Worm (Caenorhabditis elegans): ENCODE results near the gene pals-40.

pals-40 gene

DNA sequence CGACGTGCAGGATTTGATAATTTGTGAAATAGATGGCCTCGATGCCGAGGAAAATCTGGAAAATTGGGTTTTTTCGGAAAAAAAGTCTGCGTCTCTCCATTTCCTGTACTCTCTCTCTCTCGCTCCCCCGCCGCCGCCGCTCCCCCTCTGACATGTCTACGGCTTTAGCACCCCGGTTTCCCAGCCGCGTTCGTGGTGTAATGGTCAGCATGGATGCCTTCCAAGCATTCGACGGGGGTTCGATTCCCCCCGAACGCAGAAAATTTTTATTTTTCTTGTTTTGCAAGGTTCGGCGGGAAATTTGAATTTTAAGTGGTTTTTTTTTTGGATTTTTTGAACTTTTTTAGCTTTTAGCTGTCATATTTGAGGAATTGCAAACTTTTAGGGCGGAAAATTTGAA is 46.5 kb upstream of the pals-40 start (continued):
- TF ChIP-seq fos-1 (tag; optimal IDR thresholded peaks at IDR 0.05) = no peak
- no peak for TF ChIP-seq nhr-76 (tag; optimal IDR thresholded peaks at IDR 0.05)
- peak; percentile 80 for TF ChIP-seq ceh-20 (GFP tag; IDR thresholded peaks at IDR 0.05)
- no peak for TF ChIP-seq lin-29 (GFP tag; IDR thresholded peaks at IDR 0.05)
- TF ChIP-seq snpc-1.2 (GFP tag; IDR thresholded peaks at IDR 0.05) = peak; percentile 84
- TF ChIP-seq Y75B8A.6 (GFP tag; IDR thresholded peaks at IDR 0.05) = peak; percentile 84
- TF ChIP-seq snpc-4 (tag; optimal IDR thresholded peaks at IDR 0.05) = no peak
- peak; percentile 77; the same call in 1 of the 2 replicates for TF ChIP-seq dmd-8 (GFP tag; IDR thresholded peaks at IDR 0.05)
- no peak for TF ChIP-seq ama-1 (optimal IDR thresholded peaks at IDR 0.05)
- TF ChIP-seq madf-9 (GFP tag; conservative IDR thresholded peaks at IDR 0.05) = peak; percentile 88
- peak; percentile 43 for TF ChIP-seq F49E8.2 (tag; optimal IDR thresholded peaks at IDR 0.05; ENCODE audit: borderline replicate concordance)
- peak; percentile 21 for TF ChIP-seq Y5F2A.4 (GFP tag; optimal IDR thresholded peaks at IDR 0.05)
- TF ChIP-seq ces-1 (GFP tag; optimal IDR thresholded peaks at IDR 0.05) = no peak
- peak; percentile 70 for TF ChIP-seq rbr-2 (tag; optimal IDR thresholded peaks at IDR 0.05)
- TF ChIP-seq nhr-25 (tag; optimal IDR thresholded peaks at IDR 0.05; ENCODE audit: borderline replicate concordance, insufficient read depth) = no peak
- TF ChIP-seq D1046.2 (GFP tag; IDR thresholded peaks at IDR 0.05) = peak; percentile 87; the same call in 1 of the 2 replicates
- TF ChIP-seq ceh-44 (GFP tag; IDR thresholded peaks at IDR 0.05) = peak; percentile 82; the same call in 1 of the 2 replicates
- peak; percentile 68; the same call in 1 of the 2 replicates for TF ChIP-seq F26F4.8 (GFP tag; conservative IDR thresholded peaks at IDR 0.05)
- peak; percentile 60 for TF ChIP-seq dpl-1 (GFP tag; optimal IDR thresholded peaks at IDR 0.05)
- peak; percentile 78 for TF ChIP-seq duxl-1 (tag; optimal IDR thresholded peaks at IDR 0.05; ENCODE audit: poor library complexity)
- TF ChIP-seq F10B5.3 (tag; optimal IDR thresholded peaks at IDR 0.05) = no peak
- peak; percentile 85; the same call in 1 of the 2 replicates for TF ChIP-seq nhr-41 (GFP tag; IDR thresholded peaks at IDR 0.05)
- peak; percentile 90 for TF ChIP-seq set-16 (GFP tag; IDR thresholded peaks at IDR 0.05)
- peak; percentile 19 for TF ChIP-seq T20F7.1 (GFP tag; optimal IDR thresholded peaks at IDR 0.05)
- TF ChIP-seq hif-1 (tag; optimal IDR thresholded peaks at IDR 0.05) = peak in 1 of 2 experiments; percentile 59
- peak; percentile 45 for TF ChIP-seq F37D6.2 (tag; optimal IDR thresholded peaks at IDR 0.05)
- peak; percentile 52 for TF ChIP-seq sdz-12 (GFP tag; optimal IDR thresholded peaks at IDR 0.05)
- peak; percentile 91 for TF ChIP-seq hmg-1.1 (GFP tag; IDR thresholded peaks at IDR 0.05)
- no peak for TF ChIP-seq unc-39 (tag; optimal IDR thresholded peaks at IDR 0.05)
- TF ChIP-seq mdt-29 (GFP tag; IDR thresholded peaks at IDR 0.05) = peak; percentile 73
- TF ChIP-seq ctbp-1 (GFP tag; IDR thresholded peaks at IDR 0.05) = peak; percentile 76
- TF ChIP-seq dmd-9 (GFP tag; IDR thresholded peaks at IDR 0.05) = peak; percentile 81
- peak; percentile 77 for TF ChIP-seq nhr-111 (GFP tag; optimal IDR thresholded peaks at IDR 0.05)
- peak; percentile 52 for TF ChIP-seq hlh-11 (tag; optimal IDR thresholded peaks at IDR 0.05)
- peak; percentile 94 for TF ChIP-seq lin-13 (GFP tag; optimal IDR thresholded peaks at IDR 0.05)
- TF ChIP-seq egl-43 (GFP tag; IDR thresholded peaks at IDR 0.05) = peak; percentile 95
- no peak for TF ChIP-seq daf-8 (GFP tag; IDR thresholded peaks at IDR 0.05)
- TF ChIP-seq spr-3 (GFP tag; optimal IDR thresholded peaks at IDR 0.05) = peak; percentile 69
- TF ChIP-seq unc-62 (GFP tag; optimal IDR thresholded peaks at IDR 0.05 in 1 of 2) = no peak
- no peak for TF ChIP-seq unc-62 (tag; optimal IDR thresholded peaks at IDR 0.05)
- TF ChIP-seq mxl-2 (GFP tag; conservative IDR thresholded peaks at IDR 0.05) = 0 out of 2 replicates have a peak, but pooled peaks have one; percentile 33
- TF ChIP-seq lir-3 (tag; optimal IDR thresholded peaks at IDR 0.05) = no peak
- TF ChIP-seq hlh-30 (tag; optimal IDR thresholded peaks at IDR 0.05; ENCODE audit: insufficient read depth) = peak; percentile 15
- TF ChIP-seq nhr-42 (GFP tag; IDR thresholded peaks at IDR 0.05) = peak; percentile 70
- TF ChIP-seq pha-4 (GFP tag; IDR thresholded peaks at IDR 0.05) = peak; percentile 89
- TF ChIP-seq pha-4 (tag; optimal IDR thresholded peaks at IDR 0.05) = no peak
- TF ChIP-seq R02D3.7 (tag; optimal IDR thresholded peaks at IDR 0.05) = no peak
- peak; percentile 75 for TF ChIP-seq spr-1 (tag; optimal IDR thresholded peaks at IDR 0.05)
- TF ChIP-seq ceh-62 (tag; optimal IDR thresholded peaks at IDR 0.05) = no peak
- peak; percentile 53 for TF ChIP-seq nhr-11 (tag; optimal IDR thresholded peaks at IDR 0.05)
- TF ChIP-seq vab-7 (GFP tag; IDR thresholded peaks at IDR 0.05) = peak; percentile 88

All from whole organism, L4 larva.